Worm (Caenorhabditis elegans) whole organism, L1 larva: ENCODE data around the gene F44F4.3.

Experiments used
- F16B12.6 ChIP-seq: fragments of 150-350 bp; optimal IDR thresholded peaks from 2 replicates; lab custom pipeline; 2014; ENCODE audit warnings: missing biosample characterization, missing genetic modification characterization
- alr-1 ChIP-seq: fragments of 200-800 bp; sonication (Bioruptor generic); optimal IDR thresholded peaks from 2 replicates; lab custom pipeline; 2018; ENCODE audit warnings: borderline replicate concordance, mild to moderate bottlenecking, missing genetic modification characterization, missing compliant biosample characterization
- aly-2 ChIP-seq: fragments of 150-350 bp; optimal IDR thresholded peaks from 2 replicates; lab custom pipeline; 2014; ENCODE audit warnings: missing biosample characterization, missing genetic modification characterization
- ama-1 ChIP-seq: fragments of 150-350 bp; optimal IDR thresholded peaks from 2 replicates; lab custom pipeline; 2014
- blmp-1 ChIP-seq: fragments of 150-350 bp; optimal IDR thresholded peaks from 2 replicates; lab custom pipeline; 2014; ENCODE audit warnings: missing biosample characterization, missing genetic modification characterization
- ces-1 ChIP-seq: fragments of 150-350 bp; optimal IDR thresholded peaks from 2 replicates; lab custom pipeline; 2014; ENCODE audit warnings: missing biosample characterization, missing genetic modification reagents, missing genetic modification characterization
- dpl-1 ChIP-seq, 3 experiments: fragments of 150-350 bp in 2 of 3; sonication (generic microtip) in 1 of 3; optimal IDR thresholded peaks; 2 replicates each; lab custom pipeline; 2014 to 2017; ENCODE audit warnings: missing biosample characterization in 3 of 3, missing genetic modification characterization in 3 of 3, missing genetic modification reagents in 3 of 3
- dsc-1 ChIP-seq: sonication (generic microtip); optimal IDR thresholded peaks from 2 replicates; lab custom pipeline; 2016; ENCODE audit warnings: mild to moderate bottlenecking, missing genetic modification characterization, missing compliant biosample characterization
- efl-1 ChIP-seq, 4 experiments: fragments of 150-350 bp; optimal IDR thresholded peaks in 3 of 4; peaks in 1 of 4; 1 replicate in 1 of 4; 2 replicates in 3 of 4; lab custom pipeline; 2014; ENCODE audit warnings: missing biosample characterization in 2 of 4, missing genetic modification characterization in 2 of 4, missing genetic modification reagents in 2 of 4
- efl-3 ChIP-seq: fragments of 200-800 bp; sonication (Bioruptor generic); optimal IDR thresholded peaks from 2 replicates; lab custom pipeline; 2018; ENCODE audit warnings: mild to moderate bottlenecking, missing genetic modification characterization, missing compliant biosample characterization
- egl-13 ChIP-seq: sonication (generic microtip); optimal IDR thresholded peaks from 2 replicates; lab custom pipeline; 2016; ENCODE audit warnings: missing genotype, missing genetic modification reagents, missing genetic modification characterization, missing compliant biosample characterization
- egl-27 ChIP-seq, 2 experiments: fragments of 150-350 bp in 1 of 2; sonication (generic microtip); optimal IDR thresholded peaks; 3 replicates each; lab custom pipeline; 2017 to 2018; ENCODE audit warnings: missing biosample characterization in 2 of 2, missing genetic modification characterization in 2 of 2, missing genetic modification reagents in 2 of 2
- fkh-4 ChIP-seq: sonication (generic microtip); optimal IDR thresholded peaks from 2 replicates; lab custom pipeline; 2016; ENCODE audit warnings: missing compliant biosample characterization, missing genetic modification characterization, borderline replicate concordance
- fos-1 ChIP-seq: fragments of 150-350 bp; optimal IDR thresholded peaks from 2 replicates; lab custom pipeline; 2014; ENCODE audit warnings: missing biosample characterization, missing genetic modification characterization
- grh-1 ChIP-seq: fragments of 200-800 bp; sonication (Bioruptor generic); IDR thresholded peaks from 2 replicates; pipeline ENCODE4 v1.3.6; 2022; ENCODE audit warnings: missing genetic modification reagents, missing genetic modification characterization, missing compliant biosample characterization
- hlh-4 ChIP-seq: sonication (generic microtip); optimal IDR thresholded peaks from 2 replicates; lab custom pipeline; 2016; ENCODE audit warnings: mild to moderate bottlenecking, missing genetic modification characterization, missing compliant biosample characterization
- irx-1 ChIP-seq: sonication (generic microtip); optimal IDR thresholded peaks from 2 replicates; lab custom pipeline; 2016; ENCODE audit warnings: missing genetic modification characterization, missing compliant biosample characterization
- jun-1 ChIP-seq: fragments of 150-350 bp; optimal IDR thresholded peaks from 2 replicates; lab custom pipeline; 2014; ENCODE audit warnings: missing biosample characterization, missing genetic modification reagents, missing genetic modification characterization
- lin-14 ChIP-seq: fragments of 200-800 bp; sonication (Bioruptor generic); optimal IDR thresholded peaks from 2 replicates; lab custom pipeline; 2018; ENCODE audit warnings: mild to moderate bottlenecking, missing genetic modification characterization, moderate library complexity, missing compliant biosample characterization
- lin-15B ChIP-seq: fragments of 150-350 bp; sonication (generic microtip); optimal IDR thresholded peaks from 3 replicates; lab custom pipeline; 2014; ENCODE audit warnings: missing biosample characterization, missing genetic modification characterization
- lin-35 ChIP-seq, 2 experiments: fragments of 150-350 bp; optimal IDR thresholded peaks; 2 replicates each; lab custom pipeline; 2014; ENCODE audit warnings: missing biosample characterization in 2 of 2, missing genetic modification characterization in 2 of 2, missing genetic modification reagents in 2 of 2
- lin-39 ChIP-seq: fragments of 150-350 bp; optimal IDR thresholded peaks from 2 replicates; lab custom pipeline; 2014; ENCODE audit warnings: missing biosample characterization, missing genetic modification reagents, missing genetic modification characterization
- mab-9 ChIP-seq: fragments of 200-800 bp; sonication (Bioruptor generic); IDR thresholded peaks from 2 replicates; pipeline ENCODE4 v1.3.6; 2022; ENCODE audit warnings: missing genetic modification reagents, missing genetic modification characterization, missing compliant biosample characterization
- mdl-1 ChIP-seq, 2 experiments: fragments of 150-350 bp; optimal IDR thresholded peaks; 2 replicates each; lab custom pipeline; 2014 to 2017; ENCODE audit warnings: missing biosample characterization in 2 of 2, missing genetic modification characterization in 2 of 2, inconsistent platforms in 1 of 2
- mef-2 ChIP-seq: fragments of 150-350 bp; optimal IDR thresholded peaks from 2 replicates; lab custom pipeline; 2014; ENCODE audit warnings: missing biosample characterization, missing genetic modification characterization
- mep-1 ChIP-seq: fragments of 150-350 bp; optimal IDR thresholded peaks from 2 replicates; lab custom pipeline; 2014; ENCODE audit warnings: missing biosample characterization, missing genetic modification characterization
- nhr-19 ChIP-seq: fragments of 200-800 bp; sonication (Bioruptor generic); conservative IDR thresholded peaks from 2 replicates; pipeline ENCODE4 v1.3.6; 2022; ENCODE audit warnings: missing genetic modification characterization, missing compliant biosample characterization
- nhr-20 ChIP-seq: sonication (generic microtip); optimal IDR thresholded peaks from 2 replicates; lab custom pipeline; 2016; ENCODE audit warnings: mild to moderate bottlenecking, missing genetic modification characterization, missing compliant biosample characterization
- nhr-28 ChIP-seq: fragments of 150-350 bp; optimal IDR thresholded peaks from 2 replicates; lab custom pipeline; 2014; ENCODE audit warnings: missing biosample characterization, missing genetic modification characterization
- nhr-47 ChIP-seq: sonication (generic microtip); optimal IDR thresholded peaks from 2 replicates; lab custom pipeline; 2016; ENCODE audit warnings: mild to moderate bottlenecking, missing genetic modification characterization, moderate library complexity, missing compliant biosample characterization
- nhr-71 ChIP-seq: sonication (generic microtip); optimal IDR thresholded peaks from 2 replicates; lab custom pipeline; 2016; ENCODE audit warnings: mild to moderate bottlenecking, missing genetic modification characterization, moderate library complexity, missing compliant biosample characterization
- nhr-76 ChIP-seq: sonication (generic microtip); optimal IDR thresholded peaks from 2 replicates; lab custom pipeline; 2017; ENCODE audit warnings: missing biosample characterization, missing genetic modification characterization
- nhr-77 ChIP-seq: fragments of 150-350 bp; optimal IDR thresholded peaks from 2 replicates; lab custom pipeline; 2014; ENCODE audit warnings: missing biosample characterization, missing genetic modification characterization
- nhr-84 ChIP-seq: sonication (generic microtip); optimal IDR thresholded peaks from 2 replicates; lab custom pipeline; 2017; ENCODE audit warnings: missing biosample characterization, missing genetic modification characterization
- nhr-85 ChIP-seq: sonication (generic microtip); peaks from one replicate; lab custom pipeline; 2016; ENCODE audit warnings: missing genetic modification characterization, inconsistent platforms, missing compliant biosample characterization
- pax-3 ChIP-seq: fragments of 200-800 bp; sonication (Bioruptor generic); optimal IDR thresholded peaks from 2 replicates; lab custom pipeline; 2018; ENCODE audit warnings: mild to moderate bottlenecking, missing genetic modification characterization, moderate library complexity, missing compliant biosample characterization
- rnt-1 ChIP-seq: sonication (generic microtip); optimal IDR thresholded peaks from 2 replicates; lab custom pipeline; 2016; ENCODE audit warnings: mild to moderate bottlenecking, missing genetic modification characterization, moderate library complexity, missing compliant biosample characterization
- snpc-4 ChIP-seq: fragments of 150-350 bp; optimal IDR thresholded peaks from 2 replicates; lab custom pipeline; 2014; ENCODE audit warnings: missing biosample characterization, missing genetic modification characterization
- snu-23 ChIP-seq: sonication (generic microtip); optimal IDR thresholded peaks from 2 replicates; lab custom pipeline; 2016; ENCODE audit warnings: missing genetic modification characterization, missing compliant biosample characterization
- sox-4 ChIP-seq: sonication (generic microtip); optimal IDR thresholded peaks from 2 replicates; lab custom pipeline; 2016; ENCODE audit warnings: missing genetic modification characterization, missing compliant biosample characterization
- tbx-2 ChIP-seq: sonication (generic microtip); optimal IDR thresholded peaks from 2 replicates; lab custom pipeline; 2016; ENCODE audit warnings: missing genetic modification characterization, missing compliant biosample characterization
- tlp-1 ChIP-seq: fragments of 150-350 bp; optimal IDR thresholded peaks from 2 replicates; lab custom pipeline; 2014; ENCODE audit warnings: missing biosample characterization, missing genetic modification characterization
- unc-62 ChIP-seq: fragments of 150-350 bp; optimal IDR thresholded peaks from 2 replicates; lab custom pipeline; 2014; ENCODE audit warnings: missing biosample characterization, missing genetic modification reagents, missing genetic modification characterization
- unc-98 ChIP-seq: fragments of 200-800 bp; sonication (Bioruptor generic); IDR thresholded peaks from 2 replicates; pipeline ENCODE4 v1.3.6; 2022; ENCODE audit warnings: missing genetic modification characterization, missing compliant biosample characterization
- vab-15 ChIP-seq: sonication (generic microtip); optimal IDR thresholded peaks from 2 replicates; lab custom pipeline; 2017; ENCODE audit warnings: missing genotype, mild to moderate bottlenecking, missing genetic modification characterization, missing compliant biosample characterization
- zip-4 ChIP-seq: fragments of 200-800 bp; sonication (Bioruptor generic); optimal IDR thresholded peaks from 2 replicates; lab custom pipeline; 2018; ENCODE audit warnings: mild to moderate bottlenecking, missing genetic modification characterization, moderate library complexity, missing compliant biosample characterization
- ztf-11 ChIP-seq, 2 experiments: sonication (generic microtip); optimal IDR thresholded peaks; 2 replicates each; lab custom pipeline; 2016 to 2017; ENCODE audit warnings: missing genetic modification characterization in 2 of 2, missing biosample characterization in 1 of 2, missing compliant biosample characterization in 1 of 2

Gene F44F4.3

ce11 chrII:10885250-10885649 lies 468 bp downstream of the F44F4.3 start:
- no peak for TF ChIP-seq ztf-11 (tag; optimal IDR thresholded peaks at IDR 0.05; lab: Kevin White, UChicago)
- no peak for TF ChIP-seq sox-4
- no peak for TF ChIP-seq dpl-1 (GFP tag; optimal IDR thresholded peaks at IDR 0.05; lab: Kevin White, UChicago)
- TF ChIP-seq unc-62 (GFP tag; lab: Kevin White, UChicago), result no peak
- no peak for TF ChIP-seq aly-2 (tag; lab: Kevin White, UChicago)
- no peak for TF ChIP-seq nhr-85 (tag; lab: Kevin White, UChicago)
- no peak for TF ChIP-seq mdl-1 (tag; optimal IDR thresholded peaks at IDR 0.05; lab: Kevin White, UChicago)
- no peak for TF ChIP-seq rnt-1 (tag; lab: Kevin White, UChicago)
- TF ChIP-seq nhr-76, result no peak
- TF ChIP-seq nhr-71 (tag; lab: Kevin White, UChicago), result no peak
- no peak for TF ChIP-seq dsc-1 (tag; lab: Kevin White, UChicago)

- TF ChIP-seq ces-1 (GFP tag; lab: Kevin White, UChicago) (no peak), irx-1 (tag; lab: Kevin White, UChicago) (no peak), snpc-4 (tag; lab: Kevin White, UChicago) (no peak), egl-13 (tag; lab: Kevin White, UChicago) (no peak), pax-3 (no peak), lin-14 (no peak), snu-23 (GFP tag; lab: Kevin White, UChicago) (no peak), efl-1 (optimal IDR thresholded peaks at IDR 0.05; lab: Kevin White, UChicago) (no peak), efl-1 (GFP tag; optimal IDR thresholded peaks at IDR 0.05 in 1 of 2; lab: Kevin White, UChicago) (no peak), zip-4 (GFP tag; lab: Kevin White, UChicago) (no peak), rnt-1 (tag; lab: Kevin White, UChicago) (no peak), alr-1 (tag; lab: Kevin White, UChicago) (no peak), egl-27 (tag; optimal IDR thresholded peaks at IDR 0.05; lab: Kevin White, UChicago) (no peak), lin-15B (no peak), tlp-1 (tag; lab: Kevin White, UChicago) (no peak), F16B12.6 (tag; lab: Kevin White, UChicago) (no peak), mef-2 (no peak), nhr-20 (tag; lab: Kevin White, UChicago) (no peak), lin-35 (GFP tag; optimal IDR thresholded peaks at IDR 0.05; lab: Kevin White, UChicago) (no peak)
Measured at ce11 chrII:10884396-10884795, 1.3 kb downstream of the F44F4.3 start, which contains the start of gene egg-3. TSS of gene egg-3 (minus strand) at chrII:10884441.

- peak; percentile 69 for TF ChIP-seq dsc-1 (tag; lab: Kevin White, UChicago)
- TF ChIP-seq nhr-28 (tag; lab: Kevin White, UChicago), result no peak
- TF ChIP-seq grh-1, result no peak
Measured at ce11 chrII:10880625-10881024, 5.1 kb downstream of the F44F4.3 start, which contains the start of gene lurp-1. TSS of gene lurp-1 (plus strand) at chrII:10880925.

ce11 chrII:10873631-10874030 lies 12.1 kb downstream of the F44F4.3 start, which contains the start of gene orc-2:
TSS of gene orc-2 (plus strand) at chrII:10873931.
- TF ChIP-seq nhr-19, result no peak
- TF ChIP-seq nhr-77 (tag; lab: Kevin White, UChicago), result no peak
- TF ChIP-seq efl-3 (GFP tag; lab: Kevin White, UChicago), result no peak
- TF ChIP-seq mep-1 (tag; lab: Kevin White, UChicago), result no peak
- no peak for TF ChIP-seq jun-1
- no peak for TF ChIP-seq nhr-71 (tag; lab: Kevin White, UChicago)

ce11 chrII:10872541-10872940 lies 13.2 kb downstream of the F44F4.3 start, which contains the start of the genes cyn-4 and copz-1:
TSS of gene cyn-4 (minus strand) at chrII:10872611.
TSS of gene copz-1 (plus strand) at chrII:10872879.
- peak; percentile 71 for TF ChIP-seq unc-98 (GFP tag; lab: Robert Waterston, UW)
- no peak for TF ChIP-seq ama-1
- no peak for TF ChIP-seq nhr-84 (tag; lab: Kevin White, UChicago)
- peak; percentile 91 for TF ChIP-seq tbx-2 (tag; lab: Kevin White, UChicago)
- peak; percentile 34 for TF ChIP-seq fos-1
- TF ChIP-seq hlh-4 (tag; lab: Kevin White, UChicago), result no peak
- peak; percentile 89 for TF ChIP-seq nhr-47 (tag; lab: Kevin White, UChicago)
- TF ChIP-seq blmp-1 (tag; lab: Kevin White, UChicago), result peak; percentile 52
- peak; percentile 91 for TF ChIP-seq nhr-85 (tag; lab: Kevin White, UChicago)
- TF ChIP-seq mab-9, result peak; percentile 54; the same call in 1 of the 2 replicates
- peak; percentile 92 for TF ChIP-seq nhr-71 (tag; lab: Kevin White, UChicago)
- peak; percentile 30 for TF ChIP-seq lin-39 (tag; lab: Kevin White, UChicago)
- peak; percentile 69 for TF ChIP-seq vab-15 (tag; lab: Kevin White, UChicago)
- TF ChIP-seq fkh-4 (tag; lab: Kevin White, UChicago), result peak; percentile 83
